Worm (Caenorhabditis elegans): ENCODE results near the gene C36B7.5.

C36B7.5 gene

ce11 chrX:7057357-7057756 lies 38.9 kb downstream of the C36B7.5 start, which contains the start of gene B0403.5:
B0403.5 (plus strand) TSS chrX:7057724.
- TF ChIP-seq zfh-2 (GFP tag; conservative IDR thresholded peaks at IDR 0.05) (no peak), madf-6 (GFP tag; IDR thresholded peaks at IDR 0.05) (no peak), ztf-25 (GFP tag; IDR thresholded peaks at IDR 0.05) (no peak), bed-1 (GFP tag; IDR thresholded peaks at IDR 0.05) (no peak), T07F8.4 (tag; optimal IDR thresholded peaks at IDR 0.05) (no peak), hmg-1.2 (GFP tag; IDR thresholded peaks at IDR 0.05) (no peak), hlh-12 (tag; optimal IDR thresholded peaks at IDR 0.05) (no peak), lsl-1 (GFP tag; optimal IDR thresholded peaks at IDR 0.05) (no peak), let-526 (GFP tag; IDR thresholded peaks at IDR 0.05) (no peak), sdz-38 (tag; optimal IDR thresholded peaks at IDR 0.05) (no peak), chd-7 (tag; optimal IDR thresholded peaks at IDR 0.05) (no peak), nhr-27 (tag; optimal IDR thresholded peaks at IDR 0.05) (no peak), Y95B8A.8 (GFP tag; IDR thresholded peaks at IDR 0.05) (no peak), K11D2.4 (GFP tag; IDR thresholded peaks at IDR 0.05) (no peak), rec-8 (tag; optimal IDR thresholded peaks at IDR 0.05) (no peak), bed-2 (GFP tag; IDR thresholded peaks at IDR 0.05) (no peak), egl-18 (GFP tag; IDR thresholded peaks at IDR 0.05) (no peak)

- TF ChIP-seq rec-8 (tag; optimal IDR thresholded peaks at IDR 0.05) (no peak), egrh-3 (GFP tag; IDR thresholded peaks at IDR 0.05) (no peak), ztf-18 (tag; optimal IDR thresholded peaks at IDR 0.05) (no peak), mel-28 (tag; optimal IDR thresholded peaks at IDR 0.05; ENCODE audit: borderline replicate concordance) (no peak), ceh-40 (GFP tag; IDR thresholded peaks at IDR 0.05) (no peak), Y53G8AR.9 (GFP tag; conservative IDR thresholded peaks at IDR 0.05) (no peak), Y53F4B.3 (GFP tag; IDR thresholded peaks at IDR 0.05) (no peak), rpc-1 (optimal IDR thresholded peaks at IDR 0.05) (no peak), rpc-1 (tag; optimal IDR thresholded peaks at IDR 0.05) (no peak), Y79H2A.3 (GFP tag; conservative IDR thresholded peaks at IDR 0.05) (no peak), C17E4.6 (GFP tag; IDR thresholded peaks at IDR 0.05) (no peak), tlf-1 (GFP tag; optimal IDR thresholded peaks at IDR 0.05) (no peak), ZK185.1 (tag; optimal IDR thresholded peaks at IDR 0.05; ENCODE audit: poor library complexity, severe bottlenecking) (no peak), mes-4 (tag; optimal IDR thresholded peaks at IDR 0.05) (no peak), F49E8.2 (tag; optimal IDR thresholded peaks at IDR 0.05; ENCODE audit: insufficient read depth) (no peak)
Observed at ce11 chrX:7050290-7050689, 46.0 kb downstream of the C36B7.5 start, which contains the start of gene ubc-17. ubc-17 (plus strand) TSS chrX:7050590.

ce11 chrX:7040760-7041159 lies 55.5 kb downstream of the C36B7.5 start:
- TF ChIP-seq zfh-2 (GFP tag; conservative IDR thresholded peaks at IDR 0.05) (no peak), Y79H2A.3 (GFP tag; conservative IDR thresholded peaks at IDR 0.05) (no peak), madf-6 (GFP tag; IDR thresholded peaks at IDR 0.05) (no peak), let-607 (tag; optimal IDR thresholded peaks at IDR 0.05) (no peak), tbx-9 (tag; optimal IDR thresholded peaks at IDR 0.05; ENCODE audit: borderline replicate concordance) (no peak)
